Fruit fly (Drosophila melanogaster): Measurements from ENCODE around the gene eIF5B.

eIF5B gene

DNA sequence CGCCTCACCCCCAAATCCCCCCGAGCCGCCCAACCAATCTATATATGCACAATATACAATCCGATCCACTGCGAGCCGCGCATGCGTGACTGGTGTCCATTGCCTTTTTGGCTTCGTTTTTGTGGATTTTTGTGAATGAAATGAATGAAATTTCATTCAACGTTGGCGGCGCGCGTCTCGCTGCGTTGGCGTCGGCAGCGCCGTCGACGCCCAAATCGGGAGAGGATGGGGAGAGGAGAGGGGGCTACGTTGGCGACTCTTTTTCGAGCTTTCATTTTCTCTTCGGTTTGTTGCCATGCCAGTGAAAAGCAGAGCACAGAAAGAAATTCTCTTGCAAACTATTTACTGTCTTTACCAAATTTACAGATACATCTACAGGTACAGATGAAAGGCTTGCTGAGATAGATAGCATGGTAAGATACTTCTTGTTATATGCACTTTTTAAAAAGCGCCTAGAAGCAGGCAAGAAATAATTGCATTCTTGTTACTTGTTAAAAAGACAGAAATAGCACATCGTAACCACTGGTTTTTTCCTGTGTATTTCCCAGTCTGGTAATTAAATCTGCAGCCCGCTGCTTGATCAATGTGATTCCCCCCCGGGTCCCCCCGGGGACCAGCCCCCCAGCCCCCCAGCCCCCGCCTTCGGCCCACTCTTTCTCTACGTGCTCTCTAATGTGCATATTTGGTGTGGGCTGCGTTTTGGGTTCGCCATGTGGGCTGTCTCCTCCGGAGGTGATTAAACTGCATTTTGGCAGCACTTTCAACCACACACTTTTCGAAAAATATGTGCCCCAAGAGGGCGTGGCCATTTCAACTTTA, 80.3 kb downstream of the eIF5B start (continued):
- TF ChIP-seq zf30C (GFP tag; optimal IDR thresholded peaks at IDR 0.05) (peak; percentile 1), CG11504 (tag; optimal IDR thresholded peaks at IDR 0.05) (peak; percentile 76), CG2678 (tag; optimal IDR thresholded peaks at IDR 0.05) (peak; percentile 69), CG10654 (GFP tag; optimal IDR thresholded peaks at IDR 0.05) (peak; percentile 19), disco-r (GFP tag; optimal IDR thresholded peaks at IDR 0.05) (no peak), NFAT (GFP tag; IDR thresholded peaks at IDR 0.05) (no peak), jing (GFP tag; optimal IDR thresholded peaks at IDR 0.05) (peak; percentile 37), CG8281 (tag; optimal IDR thresholded peaks at IDR 0.05) (peak; percentile 17), Dfd (GFP tag; optimal IDR thresholded peaks at IDR 0.05) (no peak), nau (GFP tag; optimal IDR thresholded peaks at IDR 0.05) (peak; percentile 53), CG4424 (GFP tag; optimal IDR thresholded peaks at IDR 0.05) (peak; percentile 52), CG7556 (GFP tag; optimal IDR thresholded peaks at IDR 0.05) (peak; percentile 16), twi (tag; optimal IDR thresholded peaks at IDR 0.05) (peak; percentile 5), tgo (GFP tag; IDR thresholded peaks at IDR 0.05) (peak; percentile 45; the same call in 2 of the 3 replicates), onecut (GFP tag; IDR thresholded peaks at IDR 0.05) (peak; percentile 40; the same call in 1 of the 2 replicates), Awh (GFP tag; IDR thresholded peaks at IDR 0.05) (0 out of 2 replicates have a peak, but pooled peaks have one; percentile 32), ssp (GFP tag; IDR thresholded peaks at IDR 0.05) (peak; percentile 57), Dll (GFP tag; IDR thresholded peaks at IDR 0.05; ENCODE audit: partially characterized antibody) (no peak), NfI (GFP tag; optimal IDR thresholded peaks at IDR 0.05) (peak; percentile 34), CG18599 (GFP tag; optimal IDR thresholded peaks at IDR 0.05) (peak; percentile 10), sr (GFP tag; IDR thresholded peaks at IDR 0.05) (peak; percentile 97), repo (GFP tag; optimal IDR thresholded peaks at IDR 0.05) (peak; percentile 16), grau (tag; optimal IDR thresholded peaks at IDR 0.05) (peak; percentile 53), chinmo (GFP tag; IDR thresholded peaks at IDR 0.05; ENCODE audit: partially characterized antibody) (0 out of 4 replicates have a peak, but pooled peaks have one; percentile 23), CG10543 (GFP tag; optimal IDR thresholded peaks at IDR 0.05) (no peak), CG4730 (GFP tag; IDR thresholded peaks at IDR 0.05) (0 out of 2 replicates have a peak, but pooled peaks have one; percentile 11), da (GFP tag; optimal IDR thresholded peaks at IDR 0.05) (no peak), dysf (GFP tag; IDR thresholded peaks at IDR 0.05) (peak; percentile 45; the same call in 1 of the 3 replicates), CG10267 (tag; optimal IDR thresholded peaks at IDR 0.05) (peak; percentile 22), CG18764 (GFP tag; optimal IDR thresholded peaks at IDR 0.05) (peak; percentile 28), org-1 (GFP tag; optimal IDR thresholded peaks at IDR 0.05) (peak; percentile 19), HLH3B (GFP tag; IDR thresholded peaks at IDR 0.05) (peak; percentile 58), Spps (tag; optimal IDR thresholded peaks at IDR 0.05) (peak; percentile 14), slbo (GFP tag; IDR thresholded peaks at IDR 0.05) (no peak), CG13424 (tag; optimal IDR thresholded peaks at IDR 0.05) (peak; percentile 62), CG16863 (GFP tag; optimal IDR thresholded peaks at IDR 0.05) (peak; percentile 31), Ptx1 (GFP tag; IDR thresholded peaks at IDR 0.05) (peak; percentile 60; the same call in 1 of the 2 replicates)
